Worm (Caenorhabditis elegans) whole organism, young adult: ENCODE measurements around the gene Y38E10A.34.

Source experiments
- B0261.1 ChIP-seq: sonication (generic microtip); optimal IDR thresholded peaks from 2 replicates; lab custom pipeline; 2016; ENCODE audit warnings: mild to moderate bottlenecking, missing genetic modification characterization, moderate library complexity, missing compliant biosample characterization
- B0336.3 ChIP-seq: fragments of 200-800 bp; sonication (Bioruptor generic); IDR thresholded peaks from 2 replicates; pipeline ENCODE4 v1.3.6; 2022; ENCODE audit warnings: missing genetic modification characterization, missing compliant biosample characterization
- D2030.7 ChIP-seq: fragments of 200-800 bp; sonication (Bioruptor generic); IDR thresholded peaks from 2 replicates; pipeline ENCODE4 v1.3.6; 2022; ENCODE audit warnings: missing genetic modification reagents, missing genetic modification characterization, missing compliant biosample characterization
- F22D6.2 ChIP-seq: sonication (generic microtip); optimal IDR thresholded peaks from 2 replicates; lab custom pipeline; 2016; ENCODE audit warnings: mild to moderate bottlenecking, missing genetic modification characterization, missing compliant biosample characterization
- F23B12.7 ChIP-seq: sonication (generic microtip); optimal IDR thresholded peaks from 2 replicates; lab custom pipeline; 2017; ENCODE audit warnings: missing genetic modification characterization, mild to moderate bottlenecking, missing compliant biosample characterization, antibody characterized with exemption, moderate library complexity; ENCODE audit not compliant: insufficient read depth
- F39B2.1 ChIP-seq: fragments of 200-800 bp; sonication (Bioruptor generic); IDR thresholded peaks from 2 replicates; pipeline ENCODE4 v1.3.6; 2022; ENCODE audit warnings: missing genetic modification reagents, missing genetic modification characterization, missing compliant biosample characterization
- F57A8.1 ChIP-seq: fragments of 200-800 bp; sonication (Bioruptor generic); optimal IDR thresholded peaks from 2 replicates; lab custom pipeline; 2018; ENCODE audit warnings: mild to moderate bottlenecking, missing genetic modification characterization, moderate library complexity, missing compliant biosample characterization
- K11D2.4 ChIP-seq: fragments of 200-800 bp; sonication (Bioruptor generic); IDR thresholded peaks from 2 replicates; pipeline ENCODE4 v1.3.6; 2022; ENCODE audit warnings: missing genetic modification reagents, missing genetic modification characterization, missing compliant biosample characterization
- T26A5.8 ChIP-seq: sonication (generic microtip); optimal IDR thresholded peaks from 2 replicates; lab custom pipeline; 2016; ENCODE audit warnings: missing genetic modification characterization, missing compliant biosample characterization
- Y67H2A.10 ChIP-seq: fragments of 200-800 bp; sonication (Bioruptor generic); conservative IDR thresholded peaks from 2 replicates; pipeline ENCODE4 v1.3.6; 2022; ENCODE audit warnings: missing genetic modification reagents, missing genetic modification characterization, missing compliant biosample characterization
- Y79H2A.3 ChIP-seq: fragments of 200-800 bp; sonication (Bioruptor generic); conservative IDR thresholded peaks from 2 replicates; pipeline ENCODE4 v1.3.6; 2022; ENCODE audit warnings: missing genetic modification reagents, missing genetic modification characterization, missing compliant biosample characterization
- Y95B8A.8 ChIP-seq: fragments of 200-800 bp; sonication (Bioruptor generic); IDR thresholded peaks from 2 replicates; pipeline ENCODE4 v1.3.6; 2022; ENCODE audit warnings: missing genetic modification reagents, missing genetic modification characterization, missing compliant biosample characterization
- akir-1 ChIP-seq: fragments of 200-800 bp; sonication (Bioruptor generic); optimal IDR thresholded peaks from 2 replicates; lab custom pipeline; 2018; ENCODE audit warnings: mild to moderate bottlenecking, missing genetic modification characterization, moderate library complexity, missing compliant biosample characterization
- aptf-3 ChIP-seq: fragments of 200-800 bp; sonication (Bioruptor generic); IDR thresholded peaks from 2 replicates; pipeline ENCODE4 v1.3.6; 2022; ENCODE audit warnings: missing genetic modification characterization, missing compliant biosample characterization
- atf-7 ChIP-seq: sonication (generic microtip); optimal IDR thresholded peaks from 2 replicates; lab custom pipeline; 2017; ENCODE audit warnings: mild to moderate bottlenecking, missing genetic modification characterization, missing compliant biosample characterization
- athp-1 ChIP-seq: sonication (generic microtip); optimal IDR thresholded peaks from 2 replicates; lab custom pipeline; 2017; ENCODE audit warnings: mild to moderate bottlenecking, missing genetic modification characterization, missing compliant biosample characterization
- attf-3 ChIP-seq: fragments of 200-800 bp; sonication (Bioruptor generic); conservative IDR thresholded peaks from 2 replicates; pipeline ENCODE4 v1.3.6; 2022; ENCODE audit warnings: missing genetic modification reagents, missing genetic modification characterization, missing compliant biosample characterization
- attf-6 ChIP-seq: fragments of 200-800 bp; sonication (Bioruptor generic); IDR thresholded peaks from 2 replicates; pipeline ENCODE4 v1.3.6; 2022; ENCODE audit warnings: missing genetic modification reagents, missing genetic modification characterization, missing compliant biosample characterization
- bed-1 ChIP-seq: fragments of 200-800 bp; sonication (Bioruptor generic); IDR thresholded peaks from 2 replicates; pipeline ENCODE4 v1.3.6; 2022; ENCODE audit warnings: missing genetic modification reagents, missing genetic modification characterization, missing compliant biosample characterization
- bed-2 ChIP-seq: fragments of 200-800 bp; sonication (Bioruptor generic); IDR thresholded peaks from 2 replicates; pipeline ENCODE4 v1.3.6; 2022; ENCODE audit warnings: missing genetic modification reagents, missing genetic modification characterization, missing compliant biosample characterization
- cebp-2 ChIP-seq: fragments of 200-800 bp; sonication (Bioruptor generic); IDR thresholded peaks from 2 replicates; pipeline ENCODE4 v1.3.6; 2022; ENCODE audit warnings: missing genetic modification characterization, missing compliant biosample characterization
- ceh-27 ChIP-seq: fragments of 200-800 bp; sonication (Bioruptor generic); optimal IDR thresholded peaks from 2 replicates; lab custom pipeline; 2018; ENCODE audit warnings: mild to moderate bottlenecking, missing genetic modification characterization, moderate library complexity, missing compliant biosample characterization
- ceh-91 ChIP-seq: fragments of 200-800 bp; sonication (Bioruptor generic); IDR thresholded peaks from 2 replicates; pipeline ENCODE4 v1.3.6; 2022; ENCODE audit warnings: missing genetic modification reagents, missing genetic modification characterization, missing compliant biosample characterization
- chd-7 ChIP-seq: sonication (generic microtip); optimal IDR thresholded peaks from 2 replicates; lab custom pipeline; 2016; ENCODE audit warnings: mild to moderate bottlenecking, missing genetic modification characterization, moderate library complexity, missing compliant biosample characterization
- die-1 ChIP-seq: sonication (generic microtip); optimal IDR thresholded peaks from 2 replicates; lab custom pipeline; 2016; ENCODE audit warnings: missing genotype, mild to moderate bottlenecking, missing genetic modification characterization, missing compliant biosample characterization
- egrh-3 ChIP-seq: fragments of 200-800 bp; sonication (Bioruptor generic); IDR thresholded peaks from 2 replicates; pipeline ENCODE4 v1.3.6; 2022; ENCODE audit warnings: missing genetic modification reagents, missing genetic modification characterization, missing compliant biosample characterization
- ekl-4 ChIP-seq: fragments of 200-800 bp; sonication (Bioruptor generic); IDR thresholded peaks from 2 replicates; pipeline ENCODE4 v1.3.6; 2022; ENCODE audit warnings: missing genetic modification reagents, missing genetic modification characterization, missing compliant biosample characterization
- hsf-1 ChIP-seq: fragments of 200-800 bp; sonication (Bioruptor generic); IDR thresholded peaks from 2 replicates; pipeline ENCODE4 v1.3.6; 2022; ENCODE audit warnings: missing genetic modification reagents, missing genetic modification characterization, missing compliant biosample characterization
- lin-26 ChIP-seq: fragments of 200-800 bp; sonication (Bioruptor generic); IDR thresholded peaks from 2 replicates; pipeline ENCODE4 v1.3.6; 2022; ENCODE audit warnings: missing genetic modification reagents, missing genetic modification characterization, missing compliant biosample characterization
- lin-35 ChIP-seq, 3 experiments: fragments of 150-350 bp in 2 of 3; sonication (generic microtip) in 1 of 3; optimal IDR thresholded peaks; 2 replicates each; lab custom pipeline; 2014 to 2018; ENCODE audit warnings: missing biosample characterization in 3 of 3, missing genetic modification characterization in 3 of 3, missing genetic modification reagents in 3 of 3
- nfya-2 ChIP-seq: fragments of 200-800 bp; sonication (Bioruptor generic); IDR thresholded peaks from 2 replicates; pipeline ENCODE4 v1.3.6; 2022; ENCODE audit warnings: missing genetic modification reagents, missing genetic modification characterization, missing compliant biosample characterization
- nhr-90 ChIP-seq: sonication (generic microtip); optimal IDR thresholded peaks from 2 replicates; lab custom pipeline; 2016; ENCODE audit warnings: missing genotype, mild to moderate bottlenecking, missing genetic modification characterization, missing compliant biosample characterization
- pha-4 ChIP-seq: fragments of 150-350 bp; sonication (generic microtip); optimal IDR thresholded peaks from 2 replicates; lab custom pipeline; 2014; ENCODE audit warnings: missing biosample characterization, missing genetic modification reagents, missing genetic modification characterization
- rcor-1 ChIP-seq: fragments of 200-800 bp; sonication (Bioruptor generic); IDR thresholded peaks from 2 replicates; pipeline ENCODE4 v1.3.6; 2022; ENCODE audit warnings: missing genetic modification reagents, missing genetic modification characterization, missing compliant biosample characterization
- snpc-3.4 ChIP-seq: sonication (generic microtip); optimal IDR thresholded peaks from 2 replicates; lab custom pipeline; 2017; ENCODE audit warnings: missing genetic modification characterization, mild to moderate bottlenecking, missing compliant biosample characterization, antibody characterized with exemption, moderate library complexity, missing genotype, missing genetic modification reagents
- tbp1 ChIP-seq: fragments of 200-800 bp; sonication (Bioruptor generic); optimal IDR thresholded peaks from 2 replicates; lab custom pipeline; 2018; ENCODE audit warnings: mild to moderate bottlenecking, missing genetic modification characterization, missing compliant biosample characterization
- tbx-9 ChIP-seq: sonication (generic microtip); optimal IDR thresholded peaks from 2 replicates; lab custom pipeline; 2016; ENCODE audit warnings: borderline replicate concordance, missing genetic modification characterization, inconsistent platforms, missing compliant biosample characterization
- tlf-1 ChIP-seq: fragments of 200-800 bp; sonication (Bioruptor generic); optimal IDR thresholded peaks from 2 replicates; lab custom pipeline; 2018; ENCODE audit warnings: mild to moderate bottlenecking, missing genetic modification characterization, missing compliant biosample characterization
- zfh-2 ChIP-seq: fragments of 200-800 bp; sonication (Bioruptor generic); conservative IDR thresholded peaks from 2 replicates; pipeline ENCODE4 v1.3.6; 2022; ENCODE audit warnings: missing genetic modification reagents, missing genetic modification characterization, missing compliant biosample characterization
- ztf-28 ChIP-seq: fragments of 200-800 bp; sonication (Bioruptor generic); IDR thresholded peaks from 2 replicates; pipeline ENCODE4 v1.3.6; 2022; ENCODE audit warnings: missing genetic modification reagents, missing genetic modification characterization, missing compliant biosample characterization

The Y38E10A.34 gene

DNA sequence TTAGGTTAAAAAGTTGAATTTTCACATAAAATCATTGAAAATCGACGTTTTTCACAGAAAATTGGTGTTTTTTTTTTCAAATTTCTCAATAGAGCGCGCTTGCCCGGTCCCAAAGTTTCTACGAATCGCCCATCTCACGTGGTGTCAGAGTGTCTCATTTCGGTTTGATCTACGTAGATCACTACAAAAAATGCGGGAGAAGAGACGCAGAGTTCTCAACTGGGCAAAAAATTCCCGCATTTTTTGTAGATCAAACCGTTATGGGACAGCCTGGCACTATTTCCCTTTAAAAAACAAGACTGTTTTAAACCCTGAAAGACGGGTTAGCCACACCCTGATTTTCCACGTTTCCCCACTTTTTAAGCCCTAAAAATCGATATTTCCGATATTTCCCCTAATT is 40.9 kb downstream of the Y38E10A.34 start (continued):
- TF ChIP-seq ceh-91 (GFP tag; lab: Robert Waterston, UW) (0 out of 2 replicates have a peak, but pooled peaks have one; percentile 15), atf-7 (tag; lab: Kevin White, UChicago) (no peak), aptf-3 (no peak), Y67H2A.10 (GFP tag; lab: Robert Waterston, UW) (no peak), hsf-1 (GFP tag; lab: Robert Waterston, UW) (peak; percentile 60), bed-2 (GFP tag; lab: Robert Waterston, UW) (no peak), T26A5.8 (no peak), K11D2.4 (GFP tag; lab: Robert Waterston, UW) (no peak), tbx-9 (tag; lab: Kevin White, UChicago) (no peak), Y95B8A.8 (no peak)

DNA sequence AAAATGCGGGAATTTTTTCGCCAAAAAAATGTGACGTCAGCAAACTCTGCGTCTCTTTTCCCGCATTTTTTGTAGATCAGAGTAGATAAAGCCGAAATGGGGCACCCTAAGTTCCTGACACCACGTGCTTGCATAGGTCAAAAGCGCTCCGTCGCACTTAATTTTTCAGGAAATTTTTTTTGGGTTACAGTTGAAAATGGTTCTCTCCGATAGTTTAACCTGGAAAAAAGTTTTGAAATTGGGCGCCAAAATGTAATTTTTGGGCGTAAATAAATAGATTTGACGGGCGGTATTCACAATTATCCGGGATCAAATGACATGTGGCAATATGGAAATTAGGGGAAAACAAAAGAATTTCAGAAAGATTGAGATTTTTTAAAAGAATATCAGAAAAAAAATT is 41.5 kb downstream of the Y38E10A.34 start:
- no peak for TF ChIP-seq ceh-27 (GFP tag; lab: Kevin White, UChicago)
- TF ChIP-seq F57A8.1 (GFP tag; lab: Kevin White, UChicago) = no peak
- TF ChIP-seq attf-3 (GFP tag; lab: Robert Waterston, UW) = 0 out of 2 replicates have a peak, but pooled peaks have one; percentile 11
- TF ChIP-seq lin-26 (GFP tag; lab: Robert Waterston, UW) = peak; percentile 25; the same call in 1 of the 2 replicates
- peak; percentile 29 for TF ChIP-seq athp-1 (tag; lab: Kevin White, UChicago)
- 0 out of 2 replicates have a peak, but pooled peaks have one; percentile 33 for TF ChIP-seq Y79H2A.3 (GFP tag; lab: Robert Waterston, UW)
- 0 out of 2 replicates have a peak, but pooled peaks have one; percentile 2 for TF ChIP-seq Y95B8A.8
- TF ChIP-seq B0261.1 (tag; lab: Kevin White, UChicago) = no peak
- no peak for TF ChIP-seq chd-7
- no peak for TF ChIP-seq F22D6.2 (tag; lab: Kevin White, UChicago)
- no peak for TF ChIP-seq bed-1 (GFP tag; lab: Robert Waterston, UW)
- peak; percentile 15 for TF ChIP-seq tbp1 (GFP tag; lab: Kevin White, UChicago)

DNA sequence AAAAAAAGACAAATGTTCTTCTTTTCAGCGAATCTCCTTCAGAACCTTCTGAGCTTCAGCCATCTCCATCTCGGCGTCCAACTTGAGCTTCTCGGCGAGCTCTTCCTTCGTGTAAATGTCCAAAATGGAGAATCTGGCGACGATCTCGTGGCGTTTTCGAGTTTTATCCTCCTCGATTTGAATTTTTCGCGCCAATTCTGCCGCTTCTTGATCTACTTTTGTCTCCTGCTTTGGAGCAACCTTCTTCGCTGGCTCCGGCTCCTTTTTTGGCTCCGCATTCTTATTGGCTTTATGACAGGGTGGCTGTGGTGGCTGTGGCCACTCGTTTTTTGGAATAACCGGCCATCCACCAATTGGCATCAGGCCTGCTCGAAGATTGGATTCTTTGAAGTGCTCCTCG is 42.3 kb downstream of the Y38E10A.34 start:
- 0 out of 2 replicates have a peak, but pooled peaks have one; percentile 44 for TF ChIP-seq cebp-2
- no peak for TF ChIP-seq ztf-28 (GFP tag; lab: Robert Waterston, UW)
- no peak for TF ChIP-seq bed-2 (GFP tag; lab: Robert Waterston, UW)
- TF ChIP-seq lin-35 (GFP tag; optimal IDR thresholded peaks at IDR 0.05; lab: Kevin White, UChicago) = no peak
- TF ChIP-seq nfya-2 (GFP tag; lab: Robert Waterston, UW) = no peak
- peak; percentile 38; the same call in 1 of the 2 replicates for TF ChIP-seq zfh-2

DNA sequence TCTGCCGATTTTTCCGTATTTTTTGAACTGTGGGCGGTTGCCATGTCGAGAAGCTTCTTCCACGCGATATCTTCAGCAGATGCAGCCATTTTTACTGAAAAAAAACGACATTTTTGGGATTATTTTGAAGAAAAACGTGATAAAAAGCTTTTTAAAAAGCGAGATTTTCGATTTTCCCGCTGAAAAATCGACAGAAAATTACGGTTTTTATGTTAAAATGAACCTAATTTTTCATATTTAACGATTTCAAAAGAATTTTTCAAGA is 46.7 kb downstream of the Y38E10A.34 start, which contains the start of gene Y38E10A.22:
Gene Y38E10A.22, minus strand, starts transcription at position 101 of the 265 bp plus-strand sequence.
- TF ChIP-seq rcor-1 (GFP tag; lab: Robert Waterston, UW) = no peak

DNA sequence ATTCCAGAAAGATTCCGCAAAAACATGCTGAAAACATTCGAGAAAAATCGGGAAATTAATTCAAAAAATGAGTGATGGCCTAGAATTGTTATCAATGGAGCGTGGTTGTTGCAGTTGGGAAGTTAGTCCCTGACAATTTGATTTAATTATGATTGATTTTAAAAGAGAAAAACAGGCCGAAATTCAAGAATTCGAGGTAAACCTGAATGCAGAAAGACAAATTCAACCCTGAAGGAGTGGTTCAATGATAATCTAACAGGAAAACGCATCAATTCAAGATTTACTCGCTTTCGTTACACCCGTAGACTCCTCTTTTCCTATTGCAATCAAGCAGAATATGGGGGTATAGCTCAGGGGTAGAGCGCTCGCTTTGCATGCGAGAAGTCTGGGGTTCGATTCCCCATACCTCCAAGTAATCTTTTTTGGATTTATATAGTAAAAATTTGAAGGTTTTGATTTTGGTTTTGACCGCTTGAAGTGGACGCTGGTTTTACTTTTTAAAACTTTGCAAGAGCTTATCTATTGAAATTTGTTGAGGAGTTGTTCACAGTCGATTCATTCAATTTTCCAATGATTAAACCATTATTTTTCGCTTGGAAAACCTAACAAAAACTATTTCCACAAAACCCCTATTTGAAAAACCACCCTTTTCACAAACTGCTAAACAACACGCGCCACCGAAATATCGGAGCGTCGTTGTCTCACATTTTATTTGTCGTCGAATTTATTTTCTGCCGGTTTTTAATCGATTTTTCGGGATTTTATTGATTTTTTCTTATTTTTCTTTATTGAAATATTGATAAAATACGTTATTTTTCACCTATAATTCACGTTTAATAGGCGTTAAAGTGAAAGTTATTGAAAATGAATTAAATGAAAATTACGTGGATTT is 47.2 kb downstream of the Y38E10A.34 start:
- TF ChIP-seq die-1 (tag; lab: Kevin White, UChicago) (peak; percentile 82), attf-6 (GFP tag; lab: Robert Waterston, UW) (0 out of 2 replicates have a peak, but pooled peaks have one; percentile 28), Y67H2A.10 (GFP tag; lab: Robert Waterston, UW) (no peak; the same call in 1 of the 2 replicates), ekl-4 (GFP tag; lab: Robert Waterston, UW) (peak; percentile 50; the same call in 1 of the 2 replicates), F23B12.7 (tag; lab: Kevin White, UChicago) (no peak), tlf-1 (GFP tag; lab: Kevin White, UChicago) (peak; percentile 68), pha-4 (tag; lab: Kevin White, UChicago) (no peak), aptf-3 (no peak), D2030.7 (GFP tag; lab: Robert Waterston, UW) (peak; percentile 73), egrh-3 (GFP tag; lab: Robert Waterston, UW) (no peak), snpc-3.4 (tag; lab: Kevin White, UChicago) (peak; percentile 66), F39B2.1 (GFP tag; lab: Robert Waterston, UW) (no peak), B0336.3 (peak; percentile 76), ceh-27 (GFP tag; lab: Kevin White, UChicago) (peak; percentile 91), nhr-90 (tag; lab: Kevin White, UChicago) (peak; percentile 76), akir-1 (GFP tag; lab: Kevin White, UChicago) (no peak)
